Fruit fly (Drosophila melanogaster): Measurements from ENCODE around the gene CG3819.

dm6 chr3L:18949137-18949536, 27.2 kb upstream of the CG3819 start:
- TF ChIP-seq CG8478 (optimal IDR thresholded peaks at IDR 0.05) (no peak), CTCF (optimal IDR thresholded peaks at IDR 0.05) (no peak)

Data from S2 (cell line).